Worm (Caenorhabditis elegans): ENCODE measurements around the gene daf-31.

ce11 chrIV:8318799-8319198 lies 28.7 kb downstream of the daf-31 start:
- TF ChIP-seq ceh-13 (GFP tag; optimal IDR thresholded peaks at IDR 0.05) (no peak), ets-7 (tag; optimal IDR thresholded peaks at IDR 0.05) (no peak), ama-1 (optimal IDR thresholded peaks at IDR 0.05) (no peak), hmbx-1 (tag; optimal IDR thresholded peaks at IDR 0.05) (no peak), tbx-37 (GFP tag; conservative IDR thresholded peaks at IDR 0.05) (no peak), B0310.2 (tag; optimal IDR thresholded peaks at IDR 0.05) (no peak), sea-1 (GFP tag; conservative IDR thresholded peaks at IDR 0.05) (no peak), hmg-4 (GFP tag; optimal IDR thresholded peaks at IDR 0.05) (no peak), F13C5.2 (tag; optimal IDR thresholded peaks at IDR 0.05) (no peak), pes-1 (GFP tag; IDR thresholded peaks at IDR 0.05) (no peak), aly-1 (tag; optimal IDR thresholded peaks at IDR 0.05) (no peak), flt-1 (GFP tag; IDR thresholded peaks at IDR 0.05) (no peak), ceh-36 (tag; optimal IDR thresholded peaks at IDR 0.05) (no peak)
